Worm (Caenorhabditis elegans): ENCODE results near the gene fbxb-30.

Gene fbxb-30

ce11 chrII:1001351-1001750 lies at the start of gene fbxb-30, which contains the start of gene F45D11.5:
Gene fbxb-30 (minus strand): TSS chrII:1001451.
Gene F45D11.5 (plus strand): TSS chrII:1001702.
- TF ChIP-seq blmp-1 (tag; optimal IDR thresholded peaks at IDR 0.05): no peak
- TF ChIP-seq elt-3 (tag; optimal IDR thresholded peaks at IDR 0.05): no peak
- no peak for TF ChIP-seq nhr-76 (tag; optimal IDR thresholded peaks at IDR 0.05)
- no peak for TF ChIP-seq zip-8 (tag; optimal IDR thresholded peaks at IDR 0.05)
- TF ChIP-seq elt-1 (tag; optimal IDR thresholded peaks at IDR 0.05; ENCODE audit: borderline replicate concordance, insufficient read depth): no peak
- no peak for TF ChIP-seq mls-2 (tag; optimal IDR thresholded peaks at IDR 0.05)
- no peak for TF ChIP-seq lin-13 (tag; optimal IDR thresholded peaks at IDR 0.05)
- no peak for TF ChIP-seq bed-3 (GFP tag; optimal IDR thresholded peaks at IDR 0.05)
- no peak for TF ChIP-seq snpc-4 (tag; optimal IDR thresholded peaks at IDR 0.05)
- no peak for TF ChIP-seq pha-4 (tag; optimal IDR thresholded peaks at IDR 0.05)
- TF ChIP-seq nhr-2 (tag; optimal IDR thresholded peaks at IDR 0.05): no peak
- TF ChIP-seq unc-62 (GFP tag; optimal IDR thresholded peaks at IDR 0.05): no peak
- TF ChIP-seq tbx-8 (GFP tag; optimal IDR thresholded peaks at IDR 0.05): no peak
- TF ChIP-seq nhr-28 (tag; optimal IDR thresholded peaks at IDR 0.05): no peak
- no peak for TF ChIP-seq sptf-1 (tag; optimal IDR thresholded peaks at IDR 0.05)
- no peak for TF ChIP-seq lin-32 (GFP tag; optimal IDR thresholded peaks at IDR 0.05)
- TF ChIP-seq lsy-2 (tag; optimal IDR thresholded peaks at IDR 0.05): no peak

- TF ChIP-seq flh-1 (GFP tag; optimal IDR thresholded peaks at IDR 0.05): no peak
- TF ChIP-seq sptf-1 (tag; optimal IDR thresholded peaks at IDR 0.05): no peak
- TF ChIP-seq M03D4.4 (tag; optimal IDR thresholded peaks at IDR 0.05): no peak
- no peak for TF ChIP-seq ceh-39 (tag; optimal IDR thresholded peaks at IDR 0.05)
- TF ChIP-seq unc-120 (tag; optimal IDR thresholded peaks at IDR 0.05; ENCODE audit: poor library complexity, severe bottlenecking): no peak
- TF ChIP-seq mep-1 (tag; optimal IDR thresholded peaks at IDR 0.05): no peak
- TF ChIP-seq sem-2 (GFP tag; optimal IDR thresholded peaks at IDR 0.05): no peak
- TF ChIP-seq pha-4 (tag; optimal IDR thresholded peaks at IDR 0.05): no peak
- no peak for TF ChIP-seq bed-3 (GFP tag; optimal IDR thresholded peaks at IDR 0.05)
- no peak for TF ChIP-seq ztf-11 (tag; optimal IDR thresholded peaks at IDR 0.05)
- TF ChIP-seq ceh-43 (GFP tag; optimal IDR thresholded peaks at IDR 0.05): no peak
- TF ChIP-seq drap-1 (GFP tag; optimal IDR thresholded peaks at IDR 0.05): no peak
- TF ChIP-seq ham-2 (GFP tag; optimal IDR thresholded peaks at IDR 0.05): no peak
- no peak for TF ChIP-seq ces-1 (GFP tag; optimal IDR thresholded peaks at IDR 0.05)
- no peak for TF ChIP-seq blmp-1 (tag; optimal IDR thresholded peaks at IDR 0.05)
- TF ChIP-seq elt-3 (tag; optimal IDR thresholded peaks at IDR 0.05): no peak
- TF ChIP-seq tbx-8 (GFP tag; optimal IDR thresholded peaks at IDR 0.05): no peak
- TF ChIP-seq nhr-237 (tag; optimal IDR thresholded peaks at IDR 0.05): no peak
These were observed 48.6 kb upstream of the fbxb-30 start, which contains the start of gene fbxb-40 for ce11 chrII:1049849-1050248. Gene fbxb-40 (minus strand): TSS chrII:1049949.

ce11 chrII:1046937-1047336 lies 45.7 kb upstream of the fbxb-30 start:
- TF ChIP-seq snpc-4 (tag; optimal IDR thresholded peaks at IDR 0.05) (no peak), tbx-8 (GFP tag; optimal IDR thresholded peaks at IDR 0.05) (no peak), mab-5 (tag; optimal IDR thresholded peaks at IDR 0.05) (no peak), ham-2 (GFP tag; optimal IDR thresholded peaks at IDR 0.05) (no peak), nhr-12 (tag; optimal IDR thresholded peaks at IDR 0.05) (no peak), nhr-76 (tag; optimal IDR thresholded peaks at IDR 0.05) (no peak), drap-1 (GFP tag; optimal IDR thresholded peaks at IDR 0.05) (no peak), nhr-2 (tag; optimal IDR thresholded peaks at IDR 0.05) (no peak), sptf-1 (tag; optimal IDR thresholded peaks at IDR 0.05) (no peak), blmp-1 (tag; optimal IDR thresholded peaks at IDR 0.05) (no peak), ceh-43 (GFP tag; optimal IDR thresholded peaks at IDR 0.05) (no peak), sem-2 (GFP tag; optimal IDR thresholded peaks at IDR 0.05) (no peak), flh-1 (GFP tag; optimal IDR thresholded peaks at IDR 0.05) (no peak), ceh-83 (GFP tag; optimal IDR thresholded peaks at IDR 0.05) (no peak), lsy-2 (tag; optimal IDR thresholded peaks at IDR 0.05) (no peak), hlh-1 (tag; optimal IDR thresholded peaks at IDR 0.05) (no peak)

DNA sequence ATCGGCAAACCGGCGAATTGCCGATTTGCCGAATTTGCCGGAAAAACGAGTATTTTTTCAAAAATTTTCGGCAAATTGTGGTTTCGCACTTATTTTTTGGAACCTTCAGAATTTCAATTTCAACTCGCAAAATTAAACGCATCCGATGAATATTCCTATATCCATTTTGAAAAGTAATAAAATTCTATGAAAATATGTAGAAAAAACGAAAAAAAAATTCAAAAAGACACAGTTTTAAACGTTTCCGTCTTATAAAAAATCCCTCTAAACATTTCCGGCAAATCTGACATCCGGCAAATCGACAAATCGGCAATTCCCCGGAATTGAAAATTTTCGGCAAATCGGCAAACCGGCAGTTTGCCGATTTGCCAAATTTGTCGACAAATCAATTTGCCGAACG lies 44.4 kb upstream of the fbxb-30 start, which contains the start of gene str-148:
Gene str-148 (plus strand): TSS at position 301 of the 400 bp plus-strand sequence.
- TF ChIP-seq mep-1 (tag; optimal IDR thresholded peaks at IDR 0.05) (no peak), lsy-2 (tag; optimal IDR thresholded peaks at IDR 0.05) (no peak), pha-4 (tag; optimal IDR thresholded peaks at IDR 0.05) (no peak), bed-3 (GFP tag; optimal IDR thresholded peaks at IDR 0.05) (no peak), sptf-1 (tag; optimal IDR thresholded peaks at IDR 0.05) (no peak), M03D4.4 (tag; optimal IDR thresholded peaks at IDR 0.05) (no peak), nhr-2 (tag; optimal IDR thresholded peaks at IDR 0.05) (no peak), blmp-1 (tag; optimal IDR thresholded peaks at IDR 0.05) (no peak)

Measured in whole organism, mixed stage, embryonic.